Worm (Caenorhabditis elegans) whole organism, midembryonic: Measurements from ENCODE around the gene nhr-138.

ENCODE experiments used
- ref-1 ChIP-seq: fragments of 200-800 bp; sonication (Bioruptor generic); conservative IDR thresholded peaks from 2 replicates; pipeline ENCODE4 v1.3.6; 2022; ENCODE audit warnings: missing genetic modification reagents, missing genetic modification characterization, missing compliant biosample characterization
- ztf-23 ChIP-seq: fragments of 200-800 bp; sonication (Bioruptor generic); IDR thresholded peaks from 2 replicates; pipeline ENCODE4 v1.3.6; 2022; ENCODE audit warnings: missing genetic modification reagents, missing genetic modification characterization, missing compliant biosample characterization

DNA sequence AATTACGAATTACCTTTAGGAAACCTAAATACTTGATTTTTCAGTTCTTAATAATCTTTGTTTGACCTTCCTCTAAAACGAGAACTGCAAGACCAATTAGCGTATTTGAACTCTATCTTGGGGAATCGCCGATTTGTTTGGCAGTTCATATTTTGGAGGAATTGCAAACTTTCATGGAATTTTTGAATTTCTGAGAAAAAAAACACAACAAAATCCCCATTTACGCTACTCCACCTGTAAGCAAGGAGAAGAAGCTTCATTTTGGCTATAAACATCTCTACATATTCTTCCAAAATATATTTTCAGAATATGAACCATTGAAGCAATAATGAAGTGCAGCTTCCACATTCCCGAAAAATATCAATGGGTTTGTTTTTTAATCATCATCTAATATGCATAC, 32.2 kb upstream of the nhr-138 start, which contains the start of gene twk-9:
- TF ChIP-seq ztf-23 (GFP tag; lab: Robert Waterston, UW) (no peak), ref-1 (no peak)
